Worm (Caenorhabditis elegans) whole organism, L2 larva: ENCODE data around the gene jmjd-3.2.

Experiments
- R02D3.7 ChIP-seq: fragments of 150-350 bp; optimal IDR thresholded peaks from 2 replicates; lab custom pipeline; 2014; ENCODE audit warnings: missing biosample characterization, missing genetic modification characterization
- ama-1 ChIP-seq: fragments of 150-350 bp; optimal IDR thresholded peaks from 2 replicates; lab custom pipeline; 2018; ENCODE audit warnings: inconsistent platforms
- ceh-82 ChIP-seq: fragments of 150-350 bp; optimal IDR thresholded peaks from 2 replicates; lab custom pipeline; 2014; ENCODE audit warnings: missing biosample characterization, missing genetic modification characterization
- lin-13 ChIP-seq: fragments of 150-350 bp; optimal IDR thresholded peaks from 2 replicates; lab custom pipeline; 2014; ENCODE audit warnings: missing biosample characterization, missing genetic modification reagents, missing genetic modification characterization
- lsy-2 ChIP-seq, 2 experiments: fragments of 150-350 bp in 1 of 2; sonication (generic microtip) in 1 of 2; optimal IDR thresholded peaks; 2 replicates each; lab custom pipeline; 2014 to 2017; ENCODE audit warnings: missing biosample characterization in 2 of 2, missing genetic modification characterization in 2 of 2
- nhr-11 ChIP-seq: fragments of 150-350 bp; optimal IDR thresholded peaks from 2 replicates; lab custom pipeline; 2014; ENCODE audit warnings: missing biosample characterization, missing genetic modification characterization
- nhr-6 ChIP-seq: fragments of 150-350 bp; optimal IDR thresholded peaks from 2 replicates; lab custom pipeline; 2014; ENCODE audit warnings: missing biosample characterization, missing genetic modification characterization
- sma-9 ChIP-seq, 2 experiments: fragments of 150-350 bp in 1 of 2; sonication (generic microtip) in 1 of 2; optimal IDR thresholded peaks; 2 replicates each; lab custom pipeline; 2014 to 2016; ENCODE audit warnings: missing genetic modification characterization in 2 of 2, mild to moderate bottlenecking in 1 of 2, missing biosample characterization in 1 of 2, missing compliant biosample characterization in 1 of 2, missing genetic modification reagents in 1 of 2, moderate library complexity in 1 of 2
- snpc-4 ChIP-seq: fragments of 150-350 bp; optimal IDR thresholded peaks from 2 replicates; lab custom pipeline; 2014; ENCODE audit warnings: missing biosample characterization, missing genetic modification characterization
- unc-62 ChIP-seq: fragments of 150-350 bp; optimal IDR thresholded peaks from 2 replicates; lab custom pipeline; 2014; ENCODE audit warnings: missing biosample characterization, missing genetic modification reagents, missing genetic modification characterization
- ztf-4 ChIP-seq: fragments of 150-350 bp; optimal IDR thresholded peaks from 2 replicates; lab custom pipeline; 2014; ENCODE audit warnings: missing biosample characterization, missing genetic modification characterization

- TF ChIP-seq ztf-4 (tag; lab: Kevin White, UChicago) (no peak), ama-1 (lab: Kevin White, UChicago) (no peak), lsy-2 (tag; optimal IDR thresholded peaks at IDR 0.05; lab: Kevin White, UChicago) (peak; percentile 28 to 54), lin-13 (GFP tag; lab: Kevin White, UChicago) (peak; percentile 4), nhr-6 (tag; lab: Kevin White, UChicago) (peak; percentile 55), ceh-82 (tag; lab: Kevin White, UChicago) (no peak), snpc-4 (tag; lab: Kevin White, UChicago) (peak; percentile 98), sma-9 (GFP tag; optimal IDR thresholded peaks at IDR 0.05; lab: Kevin White, UChicago) (peak; percentile 65), sma-9 (tag; optimal IDR thresholded peaks at IDR 0.05; lab: Kevin White, UChicago) (no peak), unc-62 (GFP tag; lab: Kevin White, UChicago) (no peak), R02D3.7 (tag; lab: Kevin White, UChicago) (no peak), nhr-11 (tag; lab: Kevin White, UChicago) (no peak)
These were observed 30.2 kb downstream of the jmjd-3.2 start for ce11 chrX:14478193-14478592.
